Fruit fly (Drosophila melanogaster): Measurements from ENCODE around the gene CG43394.

The CG43394 gene

dm6 chr2L:8133772-8134386 is 11.7 kb upstream of the CG43394 start (continued):
- no peak for TF ChIP-seq CG16779 (GFP tag; IDR thresholded peaks at IDR 0.05)
- TF ChIP-seq chinmo (GFP tag; IDR thresholded peaks at IDR 0.05; ENCODE audit: partially characterized antibody), result 0 out of 4 replicates have a peak, but pooled peaks have one; percentile 20
- TF ChIP-seq BEAF-32 (GFP tag; optimal IDR thresholded peaks at IDR 0.05), result peak; percentile 23
- no peak for TF ChIP-seq CG12071 (GFP tag; optimal IDR thresholded peaks at IDR 0.05)
- peak in 1 of 3 experiments; percentile 41 for TF ChIP-seq Stat92E (GFP tag; optimal IDR thresholded peaks at IDR 0.05)
- peak; percentile 24 for TF ChIP-seq Sry-δ (GFP tag; optimal IDR thresholded peaks at IDR 0.05)
- TF ChIP-seq CG8388 (GFP tag; optimal IDR thresholded peaks at IDR 0.05), result no peak
- no peak for TF ChIP-seq Neu2 (GFP tag; optimal IDR thresholded peaks at IDR 0.05; ENCODE audit: borderline replicate concordance)
- TF ChIP-seq CG18262 (tag; optimal IDR thresholded peaks at IDR 0.05), result no peak
- TF ChIP-seq CG3407 (GFP tag; optimal IDR thresholded peaks at IDR 0.05), result no peak
- peak; percentile 25 for TF ChIP-seq Ets97D (GFP tag; optimal IDR thresholded peaks at IDR 0.05)
- peak; percentile 76 for TF ChIP-seq Dref (GFP tag; IDR thresholded peaks at IDR 0.05)
- TF ChIP-seq gfzf (GFP tag; optimal IDR thresholded peaks at IDR 0.05), result peak; percentile 70
- no peak for TF ChIP-seq insv (GFP tag; optimal IDR thresholded peaks at IDR 0.05)
- no peak for TF ChIP-seq CG15479 (GFP tag; optimal IDR thresholded peaks at IDR 0.05)
- TF ChIP-seq CG3065 (GFP tag; optimal IDR thresholded peaks at IDR 0.05), result no peak
- TF ChIP-seq YL-1 (GFP tag; optimal IDR thresholded peaks at IDR 0.05), result peak; percentile 44
- TF ChIP-seq vfl (GFP tag; optimal IDR thresholded peaks at IDR 0.05), result no peak
- TF ChIP-seq gce (GFP tag; IDR thresholded peaks at IDR 0.05), result no peak
- TF ChIP-seq Opbp (GFP tag; IDR thresholded peaks at IDR 0.05; ENCODE audit: partially characterized antibody), result no peak
- no peak for TF ChIP-seq CG13296 (GFP tag; optimal IDR thresholded peaks at IDR 0.05)
- no peak for TF ChIP-seq twi (tag; optimal IDR thresholded peaks at IDR 0.05)
- no peak for TF ChIP-seq B-H1 (GFP tag; IDR thresholded peaks at IDR 0.05)
- TF ChIP-seq Dip2 (GFP tag; IDR thresholded peaks at IDR 0.05), result no peak
- TF ChIP-seq MTF-1 (GFP tag; optimal IDR thresholded peaks at IDR 0.05; ENCODE audit: borderline replicate concordance), result no peak
- no peak for TF ChIP-seq fd102C (GFP tag; optimal IDR thresholded peaks at IDR 0.05)
- TF ChIP-seq CG14710 (tag; optimal IDR thresholded peaks at IDR 0.05), result peak; percentile 57
- TF ChIP-seq bowl (GFP tag; IDR thresholded peaks at IDR 0.05), result no peak
- no peak for TF ChIP-seq CTCF (GFP tag; optimal IDR thresholded peaks at IDR 0.05)
- TF ChIP-seq pzg (GFP tag; optimal IDR thresholded peaks at IDR 0.05), result peak; percentile 78
- TF ChIP-seq CG4617 (GFP tag; optimal IDR thresholded peaks at IDR 0.05; ENCODE audit: borderline replicate concordance), result no peak
- peak; percentile 66 for TF ChIP-seq Med (GFP tag)
- no peak for TF ChIP-seq nmo (GFP tag; optimal IDR thresholded peaks at IDR 0.05)
- no peak for TF ChIP-seq ttk (GFP tag; IDR thresholded peaks at IDR 0.05)
- TF ChIP-seq CG6683 (GFP tag; optimal IDR thresholded peaks at IDR 0.05), result no peak
- TF ChIP-seq Lim3 (GFP tag; IDR thresholded peaks at IDR 0.05), result no peak
- peak; percentile 98 for TF ChIP-seq CG1603 (tag; optimal IDR thresholded peaks at IDR 0.05)
- TF ChIP-seq E2f2 (GFP tag; IDR thresholded peaks at IDR 0.05), result peak; percentile 94
- no peak for TF ChIP-seq sd (tag; optimal IDR thresholded peaks at IDR 0.05)
- TF ChIP-seq CG12659 (GFP tag; optimal IDR thresholded peaks at IDR 0.05), result peak; percentile 50
- TF ChIP-seq HmgZ (tag; optimal IDR thresholded peaks at IDR 0.05), result peak; percentile 51
- peak; percentile 21 for TF ChIP-seq CG10267 (tag; optimal IDR thresholded peaks at IDR 0.05)
- no peak for TF ChIP-seq CG34422 (GFP tag; IDR thresholded peaks at IDR 0.05)
- TF ChIP-seq klu (GFP tag; IDR thresholded peaks at IDR 0.05), result no peak
- peak; percentile 90 for TF ChIP-seq CG30020 (tag; optimal IDR thresholded peaks at IDR 0.05)
- peak; percentile 54; the same call in 1 of the 2 replicates for TF ChIP-seq CG13287 (GFP tag; IDR thresholded peaks at IDR 0.05; ENCODE audit: partially characterized antibody)
- TF ChIP-seq Dll (GFP tag; IDR thresholded peaks at IDR 0.05; ENCODE audit: partially characterized antibody), result peak; percentile 50; the same call in 1 of the 4 replicates
- no peak for TF ChIP-seq org-1 (GFP tag; optimal IDR thresholded peaks at IDR 0.05)
- TF ChIP-seq CG16813 (GFP tag; IDR thresholded peaks at IDR 0.05; ENCODE audit: partially characterized antibody), result no peak

Measured in whole organism, embryonic.